Fruit fly (Drosophila melanogaster): ENCODE measurements around the gene Tsp26A.

Tsp26A gene

DNA sequence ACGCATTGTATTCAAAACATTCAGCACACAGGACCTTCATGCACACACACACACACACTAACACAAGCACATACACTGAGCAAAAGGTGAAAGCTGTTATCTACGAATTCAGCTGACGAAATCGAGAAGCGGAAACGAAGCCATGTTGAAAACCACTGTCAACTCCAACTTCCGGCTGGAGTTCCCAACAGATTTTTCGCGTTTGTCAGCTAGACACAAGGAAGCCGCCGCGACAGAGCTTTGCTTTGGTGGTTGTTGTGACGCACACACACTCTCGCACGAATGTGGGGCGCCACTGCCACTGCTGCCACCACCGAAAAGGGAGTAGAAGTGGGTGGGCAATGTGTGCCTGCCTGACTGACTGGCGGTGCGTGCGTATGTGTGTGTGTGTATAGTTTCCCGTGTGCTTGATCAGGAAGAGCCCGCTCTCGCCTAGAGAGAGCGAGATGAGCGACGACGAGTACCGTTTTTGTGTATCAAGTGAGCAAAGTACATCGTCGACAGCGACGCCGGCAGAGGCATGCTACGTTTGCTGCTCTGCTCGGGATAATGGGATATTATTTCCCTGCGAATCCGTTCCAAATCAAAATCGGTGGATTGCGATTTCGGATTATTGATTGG lies 2.3 kb upstream of the Tsp26A start (continued):
- TF ChIP-seq CG13624 (GFP tag; optimal IDR thresholded peaks at IDR 0.05) (peak; percentile 3), slp2 (GFP tag; optimal IDR thresholded peaks at IDR 0.05) (peak; percentile 0), caup (GFP tag; optimal IDR thresholded peaks at IDR 0.05; ENCODE audit: severe bottlenecking) (peak; percentile 87), sob (GFP tag; IDR thresholded peaks at IDR 0.05) (peak; percentile 42; the same call in 1 of the 2 replicates), CG4424 (GFP tag; optimal IDR thresholded peaks at IDR 0.05) (no peak), CG10267 (tag; optimal IDR thresholded peaks at IDR 0.05) (peak; percentile 39), BtbVII (GFP tag; optimal IDR thresholded peaks at IDR 0.05) (peak; percentile 79), ssp (GFP tag; IDR thresholded peaks at IDR 0.05) (no peak), Xrp1 (GFP tag; IDR thresholded peaks at IDR 0.05) (no peak), nom (GFP tag; optimal IDR thresholded peaks at IDR 0.05) (peak; percentile 79), odd (GFP tag; optimal IDR thresholded peaks at IDR 0.05) (peak; percentile 84), jing (GFP tag; optimal IDR thresholded peaks at IDR 0.05) (no peak), aop (GFP tag; IDR thresholded peaks at IDR 0.05) (0 out of 2 replicates have a peak, but pooled peaks have one; percentile 3), seq (GFP tag; IDR thresholded peaks at IDR 0.05) (no peak), gsb-n (tag; optimal IDR thresholded peaks at IDR 0.05) (peak; percentile 53), Nf-YC (tag; optimal IDR thresholded peaks at IDR 0.05) (peak; percentile 67), Nf-YB (GFP tag; optimal IDR thresholded peaks at IDR 0.05) (peak; percentile 39), wdn (GFP tag; IDR thresholded peaks at IDR 0.05) (no peak), CG3281 (GFP tag; optimal IDR thresholded peaks at IDR 0.05) (peak; percentile 61), CG6689 (GFP tag; IDR thresholded peaks at IDR 0.05) (peak; percentile 27), ara (GFP tag; IDR thresholded peaks at IDR 0.05) (no peak), CG32532 (GFP tag; IDR thresholded peaks at IDR 0.05) (0 out of 2 replicates have a peak, but pooled peaks have one; percentile 12), CG1529 (GFP tag; optimal IDR thresholded peaks at IDR 0.05) (peak; percentile 40), CG11695 (GFP tag; IDR thresholded peaks at IDR 0.05) (0 out of 3 replicates have a peak, but pooled peaks have one; percentile 48), CG6765 (GFP tag; optimal IDR thresholded peaks at IDR 0.05) (peak; percentile 82), CG8765 (GFP tag; IDR thresholded peaks at IDR 0.05) (peak; percentile 28; the same call in 1 of the 2 replicates), ewg (GFP tag; optimal IDR thresholded peaks at IDR 0.05) (peak; percentile 18), CG1792 (GFP tag; optimal IDR thresholded peaks at IDR 0.05) (peak; percentile 16), D19A (tag; optimal IDR thresholded peaks at IDR 0.05) (peak; percentile 34), CG6854 (GFP tag; optimal IDR thresholded peaks at IDR 0.05) (peak; percentile 67), wek (GFP tag; optimal IDR thresholded peaks at IDR 0.05) (peak; percentile 82), pzg (GFP tag; optimal IDR thresholded peaks at IDR 0.05) (peak; percentile 13), exex (tag; optimal IDR thresholded peaks at IDR 0.05) (peak; percentile 4), slou (GFP tag; optimal IDR thresholded peaks at IDR 0.05) (no peak), ranshi (GFP tag; IDR thresholded peaks at IDR 0.05) (peak; percentile 23; the same call in 1 of the 2 replicates), CG15514 (GFP tag; optimal IDR thresholded peaks at IDR 0.05) (peak; percentile 66), insv (GFP tag; optimal IDR thresholded peaks at IDR 0.05) (peak in 1 of 2 experiments; percentile 49), lilli (GFP tag; optimal IDR thresholded peaks at IDR 0.05) (no peak), unpg (GFP tag; optimal IDR thresholded peaks at IDR 0.05) (peak; percentile 51), CG6254 (GFP tag; optimal IDR thresholded peaks at IDR 0.05) (peak; percentile 46), CG6813 (GFP tag; optimal IDR thresholded peaks at IDR 0.05) (peak; percentile 78), eyg (GFP tag; optimal IDR thresholded peaks at IDR 0.05) (peak; percentile 5), kah (GFP tag; optimal IDR thresholded peaks at IDR 0.05) (peak; percentile 90), gt (GFP tag; IDR thresholded peaks at IDR 0.05) (0 out of 2 replicates have a peak, but pooled peaks have one; percentile 34), zfh2 (GFP tag; optimal IDR thresholded peaks at IDR 0.05) (no peak), CG14050 (GFP tag; IDR thresholded peaks at IDR 0.05) (no peak), CG2678 (tag; optimal IDR thresholded peaks at IDR 0.05) (no peak), CG2116 (GFP tag; optimal IDR thresholded peaks at IDR 0.05) (peak; percentile 12), CG2120 (GFP tag; optimal IDR thresholded peaks at IDR 0.05) (no peak)
